Worm (Caenorhabditis elegans): Measurements from ENCODE around the gene F57B9.1.

F57B9.1 gene

DNA sequence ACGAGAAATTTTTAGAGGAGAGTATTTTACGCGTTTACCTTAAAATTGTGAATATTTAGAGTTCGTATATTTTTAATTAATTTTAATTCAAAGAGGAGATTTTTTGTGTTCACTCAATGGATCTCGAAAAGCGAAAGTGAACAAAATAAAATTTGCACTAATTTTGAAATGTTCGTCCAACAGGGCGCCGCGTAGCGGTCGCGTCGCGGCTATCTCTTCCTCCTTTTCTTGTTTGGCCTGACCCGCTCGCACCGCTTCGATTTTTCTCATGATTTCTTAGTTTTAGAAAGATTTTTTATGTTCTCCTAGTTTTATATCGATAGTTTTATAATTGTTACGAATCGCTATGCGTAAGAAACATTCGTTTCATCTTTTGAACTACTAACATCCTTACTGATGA, 10.5 kb upstream of the F57B9.1 start:
- TF ChIP-seq spr-3 (GFP tag; optimal IDR thresholded peaks at IDR 0.05) (no peak), lsy-2 (tag; optimal IDR thresholded peaks at IDR 0.05) (peak in 1 of 2 experiments; percentile 49), dpl-1 (GFP tag; optimal IDR thresholded peaks at IDR 0.05) (peak; percentile 31), hlh-30 (tag; optimal IDR thresholded peaks at IDR 0.05; ENCODE audit: insufficient read depth) (peak; percentile 4), ama-1 (optimal IDR thresholded peaks at IDR 0.05) (no peak)

DNA sequence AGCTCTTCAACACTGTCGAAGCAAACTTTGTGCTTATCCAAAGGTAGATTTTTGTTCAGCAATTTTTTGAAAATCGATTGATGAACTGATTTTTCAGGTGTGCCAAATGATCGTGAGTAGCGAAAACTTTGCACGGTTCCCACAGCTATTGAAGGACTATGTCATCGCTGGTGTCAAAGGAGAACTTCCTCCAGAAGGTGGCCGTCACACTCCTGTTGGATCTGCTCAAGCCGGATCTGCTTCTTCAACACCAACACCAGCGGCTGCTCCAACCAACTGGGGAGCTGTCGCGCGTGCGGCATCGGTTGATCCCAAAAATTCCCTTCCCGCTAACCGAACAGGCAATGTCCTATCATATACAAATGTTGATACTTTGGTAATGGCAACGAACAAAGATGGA, 8.5 kb upstream of the F57B9.1 start:
- TF ChIP-seq set-16 (GFP tag; IDR thresholded peaks at IDR 0.05) (peak; percentile 43; the same call in 1 of the 2 replicates), ZK546.5 (tag; optimal IDR thresholded peaks at IDR 0.05) (no peak)

DNA sequence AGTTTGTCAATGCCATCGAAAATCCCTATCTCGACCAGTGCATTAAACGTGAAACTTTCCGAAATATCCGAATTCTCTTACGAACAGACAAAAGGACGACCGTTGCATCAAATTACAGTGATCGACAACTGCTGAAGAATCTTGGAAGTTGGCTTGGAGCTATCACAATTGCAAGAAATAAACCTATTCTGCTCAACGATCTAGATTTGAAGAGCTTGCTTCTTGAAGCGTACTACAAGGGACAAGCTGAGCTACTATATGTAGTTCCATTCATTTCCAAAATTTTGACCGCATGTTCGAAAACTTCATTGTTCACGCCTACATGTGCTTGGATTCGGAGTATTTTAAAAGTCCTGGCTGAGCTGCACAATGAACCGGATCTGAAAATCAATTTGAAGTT, 7.9 kb upstream of the F57B9.1 start:
- peak in 1 of 2 experiments; percentile 85 for TF ChIP-seq unc-62 (GFP tag; optimal IDR thresholded peaks at IDR 0.05 in 1 of 2)
- TF ChIP-seq unc-62 (tag; optimal IDR thresholded peaks at IDR 0.05) = no peak
- TF ChIP-seq mdt-29 (GFP tag; IDR thresholded peaks at IDR 0.05) = no peak
- TF ChIP-seq aha-1 (tag) = peak; percentile 95

DNA sequence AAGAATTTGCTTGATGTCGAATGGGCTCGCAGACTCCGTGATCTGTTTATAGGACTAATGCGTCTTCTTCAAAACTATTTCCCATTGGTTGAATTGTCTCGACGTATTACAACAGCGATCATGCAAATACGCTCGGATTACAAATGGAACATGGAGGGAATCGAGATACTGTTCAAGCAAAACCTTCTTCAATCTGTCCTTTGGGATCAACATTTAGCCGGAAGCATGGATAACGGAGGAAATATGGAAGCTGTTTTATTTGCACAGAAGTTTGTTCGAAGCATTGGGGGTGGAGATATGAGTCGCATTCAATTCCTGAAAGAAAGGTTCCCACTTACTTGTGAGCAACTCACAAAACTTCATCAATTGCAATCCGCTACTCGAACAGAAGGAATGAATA, 6.1 kb upstream of the F57B9.1 start:
- TF ChIP-seq unc-62 (GFP tag; optimal IDR thresholded peaks at IDR 0.05 in 1 of 2) (peak in 1 of 2 experiments; percentile 95), unc-62 (tag; optimal IDR thresholded peaks at IDR 0.05) (no peak), php-3 (GFP tag; IDR thresholded peaks at IDR 0.05) (no peak)

DNA sequence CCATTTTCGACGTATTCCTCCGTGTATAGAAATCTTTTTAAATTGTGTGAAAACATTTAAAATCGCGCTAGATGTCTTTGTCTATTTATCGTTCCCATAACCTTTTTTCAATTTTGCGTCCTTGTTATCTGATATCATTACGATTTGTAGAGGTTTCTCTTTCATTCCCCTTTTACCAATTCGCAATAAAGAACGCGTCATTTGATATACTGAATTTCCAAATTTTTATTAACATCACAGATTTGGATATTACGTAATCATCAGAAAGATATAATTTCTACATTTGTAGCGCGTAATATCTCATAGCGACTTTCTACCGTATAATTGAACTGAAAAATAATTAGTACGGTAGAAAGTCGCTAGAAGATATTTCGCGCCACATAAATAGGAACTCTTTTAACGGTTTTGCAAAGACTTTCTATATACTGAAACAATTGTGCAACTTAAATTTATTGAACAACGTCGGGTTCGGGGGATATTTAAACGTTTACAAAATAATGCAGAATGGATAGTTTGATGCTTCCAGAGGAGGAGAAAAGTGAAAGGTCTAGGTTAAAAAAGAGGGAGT, 3.1 kb upstream of the F57B9.1 start:
- TF ChIP-seq hlh-30 (tag; optimal IDR thresholded peaks at IDR 0.05; ENCODE audit: insufficient read depth) = no peak
- TF ChIP-seq nhr-28 (tag; optimal IDR thresholded peaks at IDR 0.05) = no peak
- TF ChIP-seq mdt-29 (GFP tag; IDR thresholded peaks at IDR 0.05) = no peak
- 0 out of 2 replicates have a peak, but pooled peaks have one; percentile 6 for TF ChIP-seq T26A8.4 (GFP tag; IDR thresholded peaks at IDR 0.05)
- TF ChIP-seq ceh-82 (tag; optimal IDR thresholded peaks at IDR 0.05) = no peak
- no peak for TF ChIP-seq dmd-6 (GFP tag; IDR thresholded peaks at IDR 0.05)
- no peak for TF ChIP-seq dve-1 (tag; optimal IDR thresholded peaks at IDR 0.05; ENCODE audit: insufficient read depth)
- no peak for TF ChIP-seq unc-62 (GFP tag; optimal IDR thresholded peaks at IDR 0.05 in 1 of 2)
- TF ChIP-seq unc-62 (tag; optimal IDR thresholded peaks at IDR 0.05) = no peak
- TF ChIP-seq set-16 (GFP tag; IDR thresholded peaks at IDR 0.05) = no peak
- TF ChIP-seq unc-130 (GFP tag; optimal IDR thresholded peaks at IDR 0.05) = no peak
- TF ChIP-seq tag-97 (GFP tag; IDR thresholded peaks at IDR 0.05) = no peak
- peak; percentile 3 for TF ChIP-seq lin-13 (GFP tag; optimal IDR thresholded peaks at IDR 0.05)
- TF ChIP-seq daf-16 (GFP tag; optimal IDR thresholded peaks at IDR 0.05) = no peak
- TF ChIP-seq daf-16 (tag; optimal IDR thresholded peaks at IDR 0.05) = no peak
- no peak for TF ChIP-seq nhr-6 (tag; optimal IDR thresholded peaks at IDR 0.05)
- TF ChIP-seq Y48G9A.11 (GFP tag; IDR thresholded peaks at IDR 0.05) = 0 out of 2 replicates have a peak, but pooled peaks have one; percentile 39
- TF ChIP-seq nhr-102 (tag; optimal IDR thresholded peaks at IDR 0.05) = peak; percentile 31
- no peak for TF ChIP-seq nhr-111 (GFP tag; optimal IDR thresholded peaks at IDR 0.05)
- TF ChIP-seq mxl-3 (GFP tag; optimal IDR thresholded peaks at IDR 0.05) = no peak
- TF ChIP-seq nhr-25 (tag; optimal IDR thresholded peaks at IDR 0.05; ENCODE audit: borderline replicate concordance, insufficient read depth) = no peak
- TF ChIP-seq gei-8 (GFP tag; optimal IDR thresholded peaks at IDR 0.05) = no peak
- TF ChIP-seq nhr-77 (tag; optimal IDR thresholded peaks at IDR 0.05) = no peak
- no peak for TF ChIP-seq spr-1 (tag; optimal IDR thresholded peaks at IDR 0.05)
- TF ChIP-seq php-3 (GFP tag; IDR thresholded peaks at IDR 0.05) = no peak
- TF ChIP-seq vab-7 (GFP tag; IDR thresholded peaks at IDR 0.05) = no peak
- TF ChIP-seq pha-4 (GFP tag; IDR thresholded peaks at IDR 0.05) = peak; percentile 53; the same call in 1 of the 2 replicates
- TF ChIP-seq pha-4 (tag; optimal IDR thresholded peaks at IDR 0.05) = no peak
- no peak for TF ChIP-seq ztf-7 (tag; optimal IDR thresholded peaks at IDR 0.05)
- peak; percentile 9 for TF ChIP-seq aha-1 (tag)
- no peak for TF ChIP-seq ztf-11 (tag; optimal IDR thresholded peaks at IDR 0.05)
- no peak for TF ChIP-seq attf-4 (tag; optimal IDR thresholded peaks at IDR 0.05)
- no peak for TF ChIP-seq snpc-1.2 (GFP tag; IDR thresholded peaks at IDR 0.05)
- no peak for TF ChIP-seq aly-2 (tag; optimal IDR thresholded peaks at IDR 0.05)
- no peak for TF ChIP-seq ceh-20 (GFP tag; IDR thresholded peaks at IDR 0.05)
- TF ChIP-seq F10B5.3 (tag; optimal IDR thresholded peaks at IDR 0.05) = no peak
- TF ChIP-seq spr-3 (GFP tag; optimal IDR thresholded peaks at IDR 0.05) = no peak
- TF ChIP-seq F49E8.2 (tag; optimal IDR thresholded peaks at IDR 0.05; ENCODE audit: borderline replicate concordance) = peak; percentile 43
